Fruit fly (Drosophila melanogaster) whole organism, embryonic: ENCODE data around the gene CG10793.

Experiments
- Abd-B ChIP-seq: fragments of 200-800 bp; sonication (Bioruptor generic); optimal IDR thresholded peaks from 2 replicates; lab custom pipeline; 2018; ENCODE audit warnings: missing biosample characterization, mild to moderate bottlenecking, missing genetic modification characterization, moderate library complexity
- Ada2b ChIP-seq: fragments of 200-800 bp; sonication (Bioruptor generic); IDR thresholded peaks from 2 replicates; pipeline ENCODE4 v1.3.6; 2022; ENCODE audit warnings: missing biosample characterization, missing genetic modification characterization
- Blimp-1 ChIP-seq: fragments of 200-800 bp; sonication (Bioruptor generic); optimal IDR thresholded peaks from 3 replicates; lab custom pipeline; 2018; ENCODE audit warnings: missing biosample characterization, missing genetic modification characterization, mild to moderate bottlenecking, moderate library complexity, missing genetic modification reagents
- CG10366 ChIP-seq: fragments of 200-800 bp; sonication (Bioruptor generic); IDR thresholded peaks from 2 replicates; pipeline ENCODE4 v1.3.6; 2022; ENCODE audit warnings: missing biosample characterization, missing genetic modification characterization
- CG10565 ChIP-seq: fragments of 200-800 bp; sonication (Bioruptor generic); optimal IDR thresholded peaks from 3 replicates; lab custom pipeline; 2016; ENCODE audit warnings: missing biosample characterization, mild to moderate bottlenecking, missing genetic modification characterization
- CG10654 ChIP-seq: fragments of 200-800 bp; sonication (Bioruptor generic); optimal IDR thresholded peaks from 2 replicates; lab custom pipeline; 2016; ENCODE audit warnings: missing biosample characterization, missing genetic modification characterization
- CG11695 ChIP-seq: fragments of 200-800 bp; sonication (Bioruptor generic); IDR thresholded peaks from 3 replicates; pipeline ENCODE4 v1.3.6; 2022; ENCODE audit warnings: missing biosample characterization, missing genetic modification characterization
- CG12104 ChIP-seq: fragments of 200-800 bp; sonication (Bioruptor generic); optimal IDR thresholded peaks from 3 replicates; lab custom pipeline; 2016; ENCODE audit warnings: missing biosample characterization, missing genetic modification characterization
- CG12236 ChIP-seq: fragments of 200-800 bp; sonication (Bioruptor generic); optimal IDR thresholded peaks from 2 replicates; lab custom pipeline; 2016; ENCODE audit warnings: missing biosample characterization, missing genetic modification characterization
- CG13624 ChIP-seq: fragments of 200-800 bp; sonication (Bioruptor generic); optimal IDR thresholded peaks from 2 replicates; lab custom pipeline; 2016; ENCODE audit warnings: missing biosample characterization, missing genetic modification characterization
- CG16863 ChIP-seq: fragments of 200-800 bp; sonication (Bioruptor generic); optimal IDR thresholded peaks from 3 replicates; lab custom pipeline; 2016; ENCODE audit warnings: missing biosample characterization, missing genetic modification characterization
- CG17802 ChIP-seq: fragments of 200-800 bp; sonication (Bioruptor generic); optimal IDR thresholded peaks from 2 replicates; lab custom pipeline; 2018; ENCODE audit warnings: missing biosample characterization, mild to moderate bottlenecking, missing genetic modification characterization, moderate library complexity
- CG18599 ChIP-seq: fragments of 200-800 bp; sonication (Bioruptor generic); optimal IDR thresholded peaks from 3 replicates; lab custom pipeline; 2017; ENCODE audit warnings: missing biosample characterization, missing genetic modification characterization, mild to moderate bottlenecking, moderate library complexity, missing genetic modification reagents
- CG18619 ChIP-seq: fragments of 200-800 bp; sonication (Bioruptor generic); optimal IDR thresholded peaks from 3 replicates; lab custom pipeline; 2017; ENCODE audit warnings: missing biosample characterization, mild to moderate bottlenecking, missing genetic modification characterization
- CG3407 ChIP-seq: fragments of 200-800 bp; sonication (Bioruptor generic); optimal IDR thresholded peaks from 2 replicates; lab custom pipeline; 2018; ENCODE audit warnings: missing biosample characterization, mild to moderate bottlenecking, missing genetic modification characterization
- CG3726 ChIP-seq: fragments of 200-800 bp; sonication (Bioruptor generic); IDR thresholded peaks from 3 replicates; pipeline ENCODE4, ENCODE4 v1.3.6; 2022; ENCODE audit warnings: missing biosample characterization, missing genetic modification characterization
- CG6854 ChIP-seq: fragments of 200-800 bp; sonication (Bioruptor generic); optimal IDR thresholded peaks from 3 replicates; lab custom pipeline; 2017; ENCODE audit warnings: missing biosample characterization, mild to moderate bottlenecking, missing genetic modification characterization
- CG7963 ChIP-seq: fragments of 200-800 bp; sonication (Bioruptor generic); IDR thresholded peaks from 3 replicates; pipeline ENCODE4 v1.3.6; 2022; ENCODE audit warnings: missing biosample characterization, missing genetic modification characterization; ENCODE audit not compliant: partially characterized antibody
- CG7987 ChIP-seq: fragments of 200-800 bp; sonication (Bioruptor generic); optimal IDR thresholded peaks from 2 replicates; lab custom pipeline; 2018; ENCODE audit warnings: missing biosample characterization, mild to moderate bottlenecking, missing genetic modification characterization, moderate library complexity
- CG8089 ChIP-seq: fragments of 200-800 bp; sonication (Bioruptor generic); optimal IDR thresholded peaks from 3 replicates; lab custom pipeline; 2016; ENCODE audit warnings: missing biosample characterization, missing genetic modification characterization
- CG8388 ChIP-seq: fragments of 200-800 bp; sonication (Bioruptor generic); optimal IDR thresholded peaks from 2 replicates; lab custom pipeline; 2019; ENCODE audit warnings: missing biosample characterization, mild to moderate bottlenecking, missing genetic modification characterization, moderate library complexity
- Camta ChIP-seq: fragments of 200-800 bp; sonication (Bioruptor generic); optimal IDR thresholded peaks from 2 replicates; lab custom pipeline; 2016; ENCODE audit warnings: missing biosample characterization, missing genetic modification characterization
- D19A ChIP-seq: fragments of 200-800 bp; optimal IDR thresholded peaks from 3 replicates; lab custom pipeline; 2019; ENCODE audit warnings: missing biosample characterization, mild to moderate bottlenecking, missing genetic modification characterization, moderate library complexity
- Dref ChIP-seq: fragments of 200-800 bp; sonication (Bioruptor generic); IDR thresholded peaks from 2 replicates; pipeline ENCODE4 v1.3.6; 2022; ENCODE audit warnings: missing biosample characterization, missing genetic modification characterization
- Fer3 ChIP-seq: fragments of 200-800 bp; sonication (Bioruptor generic); optimal IDR thresholded peaks from 2 replicates; lab custom pipeline; 2018; ENCODE audit warnings: missing biosample characterization, mild to moderate bottlenecking, missing genetic modification characterization, moderate library complexity
- HLH4C ChIP-seq: fragments of 200-800 bp; sonication (Bioruptor generic); IDR thresholded peaks from 3 replicates; pipeline ENCODE4 v1.3.6; 2022; ENCODE audit warnings: missing biosample characterization, missing genetic modification characterization; ENCODE audit not compliant: partially characterized antibody
- Hr3 ChIP-seq: fragments of 200-800 bp; sonication (Bioruptor generic); optimal IDR thresholded peaks from 3 replicates; lab custom pipeline; 2016; ENCODE audit warnings: missing biosample characterization, missing genetic modification characterization
- Max ChIP-seq: fragments of 200-800 bp; sonication (Bioruptor generic); optimal IDR thresholded peaks from 2 replicates; lab custom pipeline; 2016; ENCODE audit warnings: missing biosample characterization, mild to moderate bottlenecking, missing genetic modification characterization
- NC2α ChIP-seq: fragments of 200-800 bp; sonication (Bioruptor generic); optimal IDR thresholded peaks from 2 replicates; lab custom pipeline; 2016; ENCODE audit warnings: missing biosample characterization, missing genetic modification characterization
- Opbp ChIP-seq: fragments of 200-800 bp; sonication (Bioruptor generic); IDR thresholded peaks from 3 replicates; pipeline ENCODE4 v1.3.6; 2022; ENCODE audit warnings: missing biosample characterization, missing genetic modification characterization; ENCODE audit not compliant: partially characterized antibody
- Six4 ChIP-seq: fragments of 200-800 bp; sonication (Bioruptor generic); optimal IDR thresholded peaks from 2 replicates; lab custom pipeline; 2016; ENCODE audit warnings: missing biosample characterization, missing genetic modification characterization
- Vsx1 ChIP-seq: fragments of 200-800 bp; sonication (Bioruptor generic); optimal IDR thresholded peaks from 2 replicates; lab custom pipeline; 2017; ENCODE audit warnings: missing biosample characterization, mild to moderate bottlenecking, missing genetic modification characterization, missing genetic modification reagents
- ap ChIP-seq: fragments of 200-800 bp; sonication (Bioruptor generic); IDR thresholded peaks from 2 replicates; pipeline ENCODE4 v1.3.6; 2022; ENCODE audit warnings: missing biosample characterization, missing genetic modification characterization
- bowl ChIP-seq: fragments of 200-800 bp; sonication (Bioruptor generic); IDR thresholded peaks from 2 replicates; pipeline ENCODE4 v1.3.6; 2022; ENCODE audit warnings: missing biosample characterization, missing genetic modification characterization
- bsh ChIP-seq, 2 experiments: fragments of 200-800 bp; sonication (Bioruptor generic); optimal IDR thresholded peaks; 2 replicates each; lab custom pipeline; 2017 to 2018; ENCODE audit warnings: mild to moderate bottlenecking in 2 of 2, missing biosample characterization in 2 of 2, missing genetic modification characterization in 2 of 2, moderate library complexity in 1 of 2
- btn ChIP-seq: fragments of 200-800 bp; sonication (Bioruptor generic); optimal IDR thresholded peaks from 2 replicates; lab custom pipeline; 2016; ENCODE audit warnings: missing biosample characterization, missing genetic modification characterization
- ems ChIP-seq: fragments of 200-800 bp; sonication (Bioruptor generic); optimal IDR thresholded peaks from 3 replicates; lab custom pipeline; 2016; ENCODE audit warnings: missing biosample characterization, missing genetic modification characterization
- ewg ChIP-seq: fragments of 200-800 bp; sonication (Bioruptor generic); optimal IDR thresholded peaks from 3 replicates; lab custom pipeline; 2017; ENCODE audit warnings: mild to moderate bottlenecking, missing biosample characterization, missing genetic modification reagents, missing genetic modification characterization
- grn ChIP-seq: fragments of 200-800 bp; sonication (Bioruptor generic); optimal IDR thresholded peaks from 3 replicates; lab custom pipeline; 2017; ENCODE audit warnings: missing biosample characterization, missing genetic modification characterization
- gsb-n ChIP-seq: fragments of 200-800 bp; sonication (Bioruptor generic); optimal IDR thresholded peaks from 3 replicates; lab custom pipeline; 2018; ENCODE audit warnings: missing biosample characterization, mild to moderate bottlenecking, missing genetic modification characterization
- h ChIP-seq: fragments of >200 bp; optimal IDR thresholded peaks from 2 replicates; lab custom pipeline; 2017
- nmo ChIP-seq: fragments of 200-800 bp; sonication (Bioruptor generic); optimal IDR thresholded peaks from 2 replicates; lab custom pipeline; 2018; ENCODE audit warnings: missing biosample characterization, mild to moderate bottlenecking, missing genetic modification characterization, moderate library complexity
- otp ChIP-seq: fragments of 200-800 bp; sonication (Bioruptor generic); IDR thresholded peaks from 3 replicates; pipeline ENCODE4, ENCODE4 v1.3.6; 2022; ENCODE audit warnings: missing biosample characterization, missing genetic modification characterization
- pb ChIP-seq: fragments of 200-800 bp; sonication (Bioruptor generic); optimal IDR thresholded peaks from 3 replicates; lab custom pipeline; 2016; ENCODE audit warnings: missing biosample characterization, missing genetic modification characterization
- prd ChIP-seq, 3 experiments: fragments of >200 bp in 2 of 3; fragments of 200-800 bp in 1 of 3; sonication (Bioruptor generic) in 1 of 3; optimal IDR thresholded peaks in 2 of 3; IDR thresholded peaks in 1 of 3; 2 replicates in 2 of 3; 3 replicates in 1 of 3; pipeline versions ENCODE4 v1.3.6 to Lab custom; 2017 to 2022; ENCODE audit warnings: missing biosample characterization in 1 of 3, missing genetic modification characterization in 1 of 3
- pros ChIP-seq: fragments of 200-800 bp; sonication (Bioruptor generic); optimal IDR thresholded peaks from 3 replicates; lab custom pipeline; 2019; ENCODE audit warnings: missing biosample characterization, mild to moderate bottlenecking, missing genetic modification characterization, moderate library complexity
- row ChIP-seq: fragments of 200-800 bp; sonication (Bioruptor generic); IDR thresholded peaks from 3 replicates; pipeline ENCODE4 v1.3.6; 2022; ENCODE audit warnings: missing biosample characterization, missing genetic modification characterization
- sens ChIP-seq: fragments of 200-800 bp; sonication (Bioruptor generic); peaks from one replicate; lab custom pipeline; 2016; ENCODE audit warnings: missing biosample characterization, missing genetic modification characterization
- shn ChIP-seq: fragments of 200-800 bp; sonication (Bioruptor generic); optimal IDR thresholded peaks from 3 replicates; lab custom pipeline; 2016; ENCODE audit warnings: missing biosample characterization, missing genetic modification characterization
- vfl ChIP-seq: fragments of 200-800 bp; sonication (Bioruptor generic); optimal IDR thresholded peaks from 2 replicates; lab custom pipeline; 2016; ENCODE audit warnings: missing biosample characterization, missing genetic modification characterization
- yki ChIP-seq: fragments of >200 bp; optimal IDR thresholded peaks from 3 replicates; lab custom pipeline; 2018

CG10793 gene

dm6 chrX:3357724-3358179, 41.5 kb upstream of the CG10793 start (continued):
- TF ChIP-seq Dref (GFP tag; lab: Robert Waterston, UW) (no peak), grn (GFP tag; lab: Kevin White, UChicago) (peak; percentile 65), gsb-n (tag; lab: Kevin White, UChicago) (peak; percentile 46), bsh (GFP tag; optimal IDR thresholded peaks at IDR 0.05; lab: Kevin White, UChicago) (peak in 1 of 2 experiments; percentile 61), Ada2b (GFP tag; lab: Robert Waterston, UW) (no peak), Six4 (peak; percentile 55), NC2α (GFP tag; lab: Kevin White, UChicago) (peak; percentile 20), Max (no peak), h (lab: Kevin White, UChicago) (no peak), D19A (tag; lab: Kevin White, UChicago) (peak; percentile 49), row (GFP tag; lab: Robert Waterston, UW) (peak; percentile 31; the same call in 2 of the 3 replicates), btn (GFP tag; lab: Kevin White, UChicago) (no peak), Opbp (GFP tag; lab: Robert Waterston, UW) (no peak), CG13624 (GFP tag; lab: Kevin White, UChicago) (no peak), CG16863 (GFP tag; lab: Kevin White, UChicago) (no peak), CG18599 (GFP tag; lab: Kevin White, UChicago) (peak; percentile 50), CG10366 (GFP tag; lab: Robert Waterston, UW) (0 out of 2 replicates have a peak, but pooled peaks have one; percentile 18), CG11695 (GFP tag; lab: Robert Waterston, UW) (no peak), CG3407 (GFP tag; lab: Kevin White, UChicago) (peak; percentile 57), ems (GFP tag; lab: Kevin White, UChicago) (no peak), pb (GFP tag; lab: Kevin White, UChicago) (no peak), Camta (GFP tag; lab: Kevin White, UChicago) (peak; percentile 13), CG10565 (GFP tag; lab: Kevin White, UChicago) (no peak), yki (no peak), prd (optimal IDR thresholded peaks at IDR 0.05; lab: Kevin White, UChicago) (no peak), prd (GFP tag; IDR thresholded peaks at IDR 0.05; lab: Robert Waterston, UW) (no peak; the same call in 2 of the 3 replicates), bowl (GFP tag; lab: Robert Waterston, UW) (no peak), ap (no peak), Blimp-1 (peak; percentile 62), CG17802 (no peak), CG6854 (no peak), CG8089 (GFP tag; lab: Kevin White, UChicago) (peak; percentile 7), CG18619 (peak; percentile 36), Vsx1 (GFP tag; lab: Kevin White, UChicago) (peak; percentile 47), vfl (GFP tag; lab: Kevin White, UChicago) (no peak), ewg (GFP tag; lab: Kevin White, UChicago) (peak; percentile 27), CG7963 (GFP tag; lab: Robert Waterston, UW) (no peak), CG3726 (no peak), CG12104 (GFP tag; lab: Kevin White, UChicago) (peak; percentile 42), shn (no peak), nmo (peak; percentile 18), CG7987 (GFP tag; lab: Kevin White, UChicago) (peak; percentile 72), pros (no peak), otp (GFP tag; lab: Robert Waterston, UW) (no peak), Hr3 (GFP tag; lab: Kevin White, UChicago) (peak; percentile 18), sens (peak; percentile 91), CG8388 (GFP tag; lab: Kevin White, UChicago) (peak; percentile 36), CG10654 (GFP tag; lab: Kevin White, UChicago) (no peak), CG12236 (no peak), Abd-B (GFP tag; lab: Kevin White, UChicago) (no peak), Fer3 (tag; lab: Kevin White, UChicago) (peak; percentile 17), HLH4C (GFP tag; lab: Robert Waterston, UW) (no peak)
